Fruit fly (Drosophila melanogaster) whole organism, prepupa: Measurements from ENCODE around the gene Snap24.

ENCODE experiments used
- CG10631 ChIP-seq: fragments of 200-800 bp; sonication (Bioruptor generic); optimal IDR thresholded peaks from 2 replicates; lab custom pipeline; 2016; ENCODE audit warnings: missing biosample characterization, missing genetic modification characterization
- CG1621 ChIP-seq: fragments of 200-800 bp; sonication (Bioruptor generic); optimal IDR thresholded peaks from 3 replicates; lab custom pipeline; 2018; ENCODE audit warnings: missing biosample characterization, mild to moderate bottlenecking, missing genetic modification characterization
- CG4318 ChIP-seq: fragments of 200-800 bp; sonication (Bioruptor generic); optimal IDR thresholded peaks from 3 replicates; lab custom pipeline; 2017; ENCODE audit warnings: missing biosample characterization, mild to moderate bottlenecking, missing genetic modification characterization
- CG6163 ChIP-seq: fragments of 200-800 bp; sonication (Bioruptor generic); IDR thresholded peaks from 3 replicates; pipeline ENCODE4 v1.3.6; 2022; ENCODE audit warnings: missing biosample characterization, missing genetic modification characterization
- CG8119 ChIP-seq: fragments of 200-800 bp; sonication (Bioruptor generic); IDR thresholded peaks from 3 replicates; pipeline ENCODE4 v1.3.6; 2022; ENCODE audit warnings: missing biosample characterization, missing genetic modification characterization
- Eip75B ChIP-seq: fragments of 200-800 bp; sonication (Bioruptor generic); optimal IDR thresholded peaks from 3 replicates; lab custom pipeline; 2016; ENCODE audit warnings: missing biosample characterization, missing genetic modification characterization
- Eip93F ChIP-seq: fragments of 200-800 bp; sonication (Bioruptor generic); optimal IDR thresholded peaks from 2 replicates; lab custom pipeline; 2016; ENCODE audit warnings: missing biosample characterization, mild to moderate bottlenecking, missing genetic modification characterization
- Ets96B ChIP-seq: fragments of 200-800 bp; optimal IDR thresholded peaks from 2 replicates; lab custom pipeline; 2019; ENCODE audit warnings: missing biosample characterization, mild to moderate bottlenecking, missing genetic modification characterization, moderate library complexity
- Hr38 ChIP-seq: sonication (Bioruptor generic); optimal IDR thresholded peaks from 2 replicates; lab custom pipeline; 2016; ENCODE audit warnings: missing biosample characterization, missing genetic modification characterization
- Hr4 ChIP-seq: fragments of 200-800 bp; sonication (Bioruptor generic); optimal IDR thresholded peaks from 3 replicates; lab custom pipeline; 2016; ENCODE audit warnings: missing biosample characterization, missing genetic modification characterization
- Lpt ChIP-seq: fragments of 200-800 bp; sonication (Bioruptor generic); optimal IDR thresholded peaks from 3 replicates; lab custom pipeline; 2016; ENCODE audit warnings: missing biosample characterization, missing genetic modification characterization
- achi ChIP-seq: fragments of 200-800 bp; sonication (Bioruptor generic); optimal IDR thresholded peaks from 3 replicates; lab custom pipeline; 2016; ENCODE audit warnings: missing biosample characterization, missing genetic modification characterization
- cyc ChIP-seq: fragments of 200-800 bp; sonication (Bioruptor generic); optimal IDR thresholded peaks from 3 replicates; lab custom pipeline; 2016; ENCODE audit warnings: missing biosample characterization, missing genetic modification characterization
- fd85E ChIP-seq: fragments of 200-800 bp; sonication (Bioruptor generic); optimal IDR thresholded peaks from 3 replicates; lab custom pipeline; 2016; ENCODE audit warnings: missing biosample characterization, missing genetic modification characterization
- fkh ChIP-seq: fragments of 200-800 bp; sonication (Bioruptor generic); optimal IDR thresholded peaks from 3 replicates; lab custom pipeline; 2017; ENCODE audit warnings: missing biosample characterization, mild to moderate bottlenecking, missing genetic modification characterization, moderate library complexity
- pdm3 ChIP-seq: fragments of 200-800 bp; sonication (Bioruptor generic); optimal IDR thresholded peaks from 3 replicates; lab custom pipeline; 2016; ENCODE audit warnings: missing biosample characterization, missing genetic modification characterization
- salr ChIP-seq, 2 experiments: fragments of 200-800 bp; sonication (Bioruptor generic); optimal IDR thresholded peaks; 3 replicates each; lab custom pipeline; 2016 to 2018; ENCODE audit warnings: missing biosample characterization in 2 of 2, missing genetic modification characterization in 2 of 2, mild to moderate bottlenecking in 1 of 2
- spab ChIP-seq: fragments of 200-800 bp; sonication (Bioruptor generic); optimal IDR thresholded peaks from 2 replicates; lab custom pipeline; 2017; ENCODE audit warnings: missing biosample characterization, mild to moderate bottlenecking, missing genetic modification characterization, missing genetic modification reagents
- ss ChIP-seq, 2 experiments: fragments of 200-800 bp; sonication (Bioruptor generic); optimal IDR thresholded peaks; 2 replicates in 1 of 2; 3 replicates in 1 of 2; lab custom pipeline; 2017 to 2018; ENCODE audit warnings: mild to moderate bottlenecking in 2 of 2, missing biosample characterization in 2 of 2, missing genetic modification characterization in 2 of 2, moderate library complexity in 1 of 2
- svp ChIP-seq: fragments of 200-800 bp; sonication (Bioruptor generic); peaks from one replicate; lab custom pipeline; 2016; ENCODE audit warnings: missing biosample characterization, missing genetic modification characterization
- topi ChIP-seq: fragments of 200-800 bp; sonication (Bioruptor generic); optimal IDR thresholded peaks from 3 replicates; lab custom pipeline; 2016; ENCODE audit warnings: missing biosample characterization, missing genetic modification characterization
- vri ChIP-seq: fragments of 200-800 bp; sonication (Bioruptor generic); optimal IDR thresholded peaks from 3 replicates; lab custom pipeline; 2016; ENCODE audit warnings: missing biosample characterization, mild to moderate bottlenecking, missing genetic modification characterization

Snap24 gene

dm6 chr3R:9730784-9731183 is 32.2 kb downstream of the Snap24 start, which contains the start of gene FoxP:
Gene FoxP (minus strand): TSS chr3R:9730872.
- no peak for TF ChIP-seq salr (GFP tag; optimal IDR thresholded peaks at IDR 0.05; lab: Kevin White, UChicago)
- no peak for TF ChIP-seq CG8119 (GFP tag; lab: Robert Waterston, UW)
- TF ChIP-seq Hr4 (GFP tag; lab: Kevin White, UChicago) = no peak
- TF ChIP-seq CG1621 (tag; lab: Kevin White, UChicago) = no peak
- no peak for TF ChIP-seq CG10631
- no peak for TF ChIP-seq ss (GFP tag; optimal IDR thresholded peaks at IDR 0.05; lab: Kevin White, UChicago)
- no peak for TF ChIP-seq CG6163
- TF ChIP-seq svp (GFP tag; lab: Kevin White, UChicago) = no peak
- TF ChIP-seq vri = no peak
- TF ChIP-seq Ets96B (tag; lab: Kevin White, UChicago) = no peak
- TF ChIP-seq achi (GFP tag; lab: Kevin White, UChicago) = no peak
- no peak for TF ChIP-seq cyc (GFP tag; lab: Kevin White, UChicago)
- TF ChIP-seq CG4318 (GFP tag; lab: Kevin White, UChicago) = no peak
- no peak for TF ChIP-seq Lpt
- no peak for TF ChIP-seq pdm3
- no peak for TF ChIP-seq Eip93F (GFP tag; lab: Kevin White, UChicago)
- TF ChIP-seq fd85E (GFP tag; lab: Kevin White, UChicago) = no peak
- no peak for TF ChIP-seq topi (GFP tag; lab: Kevin White, UChicago)
- TF ChIP-seq Eip75B (GFP tag; lab: Kevin White, UChicago) = no peak
- no peak for TF ChIP-seq spab (GFP tag; lab: Kevin White, UChicago)

- no peak for TF ChIP-seq Hr38
- no peak for TF ChIP-seq achi (GFP tag; lab: Kevin White, UChicago)
- no peak for TF ChIP-seq spab (GFP tag; lab: Kevin White, UChicago)
- peak; percentile 55 for TF ChIP-seq fkh
- TF ChIP-seq ss (GFP tag; optimal IDR thresholded peaks at IDR 0.05; lab: Kevin White, UChicago) = no peak
Observed at dm6 chr3R:9725121-9725956, 37.6 kb downstream of the Snap24 start, which contains the start of gene hyd. Gene hyd (minus strand): TSS chr3R:9725615.
